Fruit fly (Drosophila melanogaster) whole organism, embryonic: ENCODE data around the gene mthl12.

Experiments used
- Atf-2 ChIP-seq: fragments of 200-800 bp; sonication (Bioruptor generic); optimal IDR thresholded peaks from 2 replicates; lab custom pipeline; 2016; ENCODE audit warnings: missing biosample characterization, missing genetic modification characterization
- BEAF-32 ChIP-seq: fragments of 200-800 bp; sonication (Bioruptor generic); optimal IDR thresholded peaks from 3 replicates; lab custom pipeline; 2017; ENCODE audit warnings: missing biosample characterization, missing genetic modification characterization, mild to moderate bottlenecking, moderate library complexity, missing genetic modification reagents
- CG11504 ChIP-seq: fragments of 200-800 bp; sonication (Bioruptor generic); optimal IDR thresholded peaks from 3 replicates; lab custom pipeline; 2019; ENCODE audit warnings: missing biosample characterization, mild to moderate bottlenecking, missing genetic modification characterization, moderate library complexity
- CG12299 ChIP-seq: fragments of 200-800 bp; sonication (Bioruptor generic); optimal IDR thresholded peaks from 2 replicates; lab custom pipeline; 2018; ENCODE audit warnings: missing biosample characterization, mild to moderate bottlenecking, missing genetic modification characterization
- CG12659 ChIP-seq: fragments of 200-800 bp; sonication (Bioruptor generic); optimal IDR thresholded peaks from 3 replicates; lab custom pipeline; 2017; ENCODE audit warnings: mild to moderate bottlenecking, missing biosample characterization, missing genetic modification reagents, missing genetic modification characterization
- CG13287 ChIP-seq: fragments of 200-800 bp; sonication (Bioruptor generic); IDR thresholded peaks from 2 replicates; pipeline ENCODE4 v1.3.6; 2022; ENCODE audit warnings: missing biosample characterization, missing genetic modification characterization; ENCODE audit not compliant: partially characterized antibody
- CG13624 ChIP-seq: fragments of 200-800 bp; sonication (Bioruptor generic); optimal IDR thresholded peaks from 2 replicates; lab custom pipeline; 2016; ENCODE audit warnings: missing biosample characterization, missing genetic modification characterization
- CG15011 ChIP-seq: fragments of 200-800 bp; sonication (Bioruptor generic); optimal IDR thresholded peaks from 3 replicates; lab custom pipeline; 2018; ENCODE audit warnings: missing biosample characterization, mild to moderate bottlenecking, missing genetic modification characterization
- CG15601 ChIP-seq: fragments of 200-800 bp; sonication (Bioruptor generic); optimal IDR thresholded peaks from 3 replicates; lab custom pipeline; 2019; ENCODE audit warnings: missing biosample characterization, mild to moderate bottlenecking, missing genetic modification characterization, moderate library complexity
- CG17328 ChIP-seq: fragments of 200-800 bp; sonication (Bioruptor generic); IDR thresholded peaks from 2 replicates; pipeline ENCODE4 v1.3.6; 2022; ENCODE audit warnings: missing biosample characterization, missing genetic modification characterization
- CG17829 ChIP-seq: fragments of 200-800 bp; optimal IDR thresholded peaks from 2 replicates; lab custom pipeline; 2019; ENCODE audit warnings: missing biosample characterization, mild to moderate bottlenecking, missing genetic modification characterization, moderate library complexity
- CG2678 ChIP-seq: fragments of 200-800 bp; sonication (Bioruptor generic); optimal IDR thresholded peaks from 3 replicates; lab custom pipeline; 2019; ENCODE audit warnings: missing biosample characterization, mild to moderate bottlenecking, missing genetic modification characterization, moderate library complexity
- CG2712 ChIP-seq: fragments of 200-800 bp; optimal IDR thresholded peaks from 3 replicates; lab custom pipeline; 2019; ENCODE audit warnings: missing biosample characterization, mild to moderate bottlenecking, missing genetic modification characterization, moderate library complexity
- CG32767 ChIP-seq: fragments of 200-800 bp; sonication (Bioruptor generic); IDR thresholded peaks from 2 replicates; pipeline ENCODE4 v1.3.6; 2022; ENCODE audit warnings: missing biosample characterization, missing genetic modification characterization
- CG3847 ChIP-seq: fragments of 200-800 bp; sonication (Bioruptor generic); IDR thresholded peaks from 2 replicates; pipeline ENCODE4 v1.3.6; 2022; ENCODE audit warnings: missing biosample characterization, missing genetic modification characterization
- CG4424 ChIP-seq: fragments of 200-800 bp; sonication (Bioruptor generic); optimal IDR thresholded peaks from 3 replicates; lab custom pipeline; 2016; ENCODE audit warnings: missing biosample characterization, missing genetic modification characterization
- CG4707 ChIP-seq: fragments of 200-800 bp; sonication (Bioruptor generic); optimal IDR thresholded peaks from 2 replicates; lab custom pipeline; 2018; ENCODE audit warnings: missing biosample characterization, mild to moderate bottlenecking, missing genetic modification characterization, moderate library complexity
- CG9817 ChIP-seq: fragments of 200-800 bp; sonication (Bioruptor generic); optimal IDR thresholded peaks from 2 replicates; lab custom pipeline; 2018; ENCODE audit warnings: missing biosample characterization, mild to moderate bottlenecking, missing genetic modification characterization, moderate library complexity
- CkIIα-i1 ChIP-seq: fragments of 200-800 bp; sonication (Bioruptor generic); IDR thresholded peaks from 2 replicates; pipeline ENCODE4 v1.3.6; 2022; ENCODE audit warnings: missing biosample characterization, missing genetic modification characterization
- D ChIP-seq, 2 experiments: fragments of 200-800 bp in 1 of 2; fragments of >200 bp in 1 of 2; sonication (Bioruptor generic) in 1 of 2; optimal IDR thresholded peaks; 2 replicates in 1 of 2; 3 replicates in 1 of 2; lab custom pipeline; 2017; ENCODE audit warnings: mild to moderate bottlenecking in 1 of 2, missing biosample characterization in 1 of 2, missing genetic modification characterization in 1 of 2, missing genetic modification reagents in 1 of 2
- Dad ChIP-seq: fragments of 200-800 bp; sonication (Bioruptor generic); optimal IDR thresholded peaks from 3 replicates; lab custom pipeline; 2016; ENCODE audit warnings: missing biosample characterization, missing genetic modification characterization
- Deaf1 ChIP-seq: fragments of 200-800 bp; optimal IDR thresholded peaks from 3 replicates; lab custom pipeline; 2019; ENCODE audit warnings: missing biosample characterization, mild to moderate bottlenecking, missing genetic modification characterization, moderate library complexity
- GATAe ChIP-seq: fragments of 200-800 bp; sonication (Bioruptor generic); conservative IDR thresholded peaks from 2 replicates; pipeline ENCODE4 v1.3.6; 2022; ENCODE audit warnings: missing biosample characterization, missing genetic modification characterization
- HLH3B ChIP-seq: fragments of 200-800 bp; sonication (Bioruptor generic); IDR thresholded peaks from 2 replicates; pipeline ENCODE4 v1.3.6; 2022; ENCODE audit warnings: missing biosample characterization, missing genetic modification characterization
- Hmx ChIP-seq: fragments of 200-800 bp; sonication (Bioruptor generic); optimal IDR thresholded peaks from 2 replicates; lab custom pipeline; 2016; ENCODE audit warnings: missing biosample characterization, missing genetic modification characterization
- Hr39 ChIP-seq: fragments of >200 bp; optimal IDR thresholded peaks from 2 replicates; lab custom pipeline; 2017
- Mad ChIP-seq: fragments of 200-800 bp; sonication (Bioruptor generic); optimal IDR thresholded peaks from 2 replicates; lab custom pipeline; 2016; ENCODE audit warnings: missing biosample characterization, missing genetic modification characterization
- Med ChIP-seq: fragments of 200-800 bp; sonication (Bioruptor generic); peaks from one replicate; lab custom pipeline; 2016; ENCODE audit warnings: missing biosample characterization, missing genetic modification characterization, mild to moderate bottlenecking, inconsistent platforms, moderate library complexity
- Nf-YB ChIP-seq: fragments of 200-800 bp; sonication (Bioruptor generic); optimal IDR thresholded peaks from 3 replicates; lab custom pipeline; 2019; ENCODE audit warnings: missing biosample characterization, mild to moderate bottlenecking, missing genetic modification characterization, moderate library complexity
- Pdp1 ChIP-seq, 2 experiments: fragments of 200-800 bp; sonication (Bioruptor generic); optimal IDR thresholded peaks; 3 replicates each; lab custom pipeline; 2016; ENCODE audit warnings: missing biosample characterization in 2 of 2, missing genetic modification characterization in 2 of 2, mild to moderate bottlenecking in 1 of 2, moderate library complexity in 1 of 2
- Taf1 ChIP-seq: fragments of 200-800 bp; sonication (Bioruptor generic); IDR thresholded peaks from 2 replicates; pipeline ENCODE4 v1.3.6; 2022; ENCODE audit warnings: missing biosample characterization, missing genetic modification characterization
- Trl ChIP-seq, 3 experiments: fragments of >200 bp in 2 of 3; fragments of 200-800 bp in 1 of 3; sonication (Bioruptor generic) in 1 of 3; optimal IDR thresholded peaks; 2 replicates in 1 of 3; 3 replicates in 2 of 3; lab custom pipeline; 2016 to 2017; ENCODE audit warnings: missing biosample characterization in 1 of 3, missing genetic modification characterization in 1 of 3
- ash1 ChIP-seq: fragments of 200-800 bp; sonication (Bioruptor generic); optimal IDR thresholded peaks from 2 replicates; lab custom pipeline; 2018; ENCODE audit warnings: missing biosample characterization, mild to moderate bottlenecking, missing genetic modification characterization
- chinmo ChIP-seq: fragments of 200-800 bp; sonication (Bioruptor generic); IDR thresholded peaks from 4 replicates; pipeline ENCODE4 v1.3.6; 2022; ENCODE audit warnings: missing biosample characterization, missing genetic modification characterization; ENCODE audit not compliant: partially characterized antibody
- chm ChIP-seq: fragments of 200-800 bp; sonication (Bioruptor generic); IDR thresholded peaks from 2 replicates; pipeline ENCODE4 v1.3.6; 2022; ENCODE audit warnings: missing biosample characterization, missing genetic modification characterization
- dm ChIP-seq: fragments of 200-800 bp; sonication (Bioruptor generic); optimal IDR thresholded peaks from 3 replicates; lab custom pipeline; 2016; ENCODE audit warnings: missing biosample characterization, missing genetic modification characterization
- hkb ChIP-seq, 2 experiments: fragments of 200-800 bp in 1 of 2; fragments of >200 bp in 1 of 2; sonication (Bioruptor generic) in 1 of 2; IDR thresholded peaks in 1 of 2; optimal IDR thresholded peaks in 1 of 2; 2 replicates each; pipeline versions ENCODE4 v1.3.6 to Lab custom; 2017 to 2022; ENCODE audit warnings: missing biosample characterization in 1 of 2, missing genetic modification characterization in 1 of 2
- luna ChIP-seq: fragments of 200-800 bp; sonication (Bioruptor generic); optimal IDR thresholded peaks from 2 replicates; lab custom pipeline; 2016; ENCODE audit warnings: missing biosample characterization, missing genetic modification characterization
- maf-S ChIP-seq: fragments of 200-800 bp; sonication (Bioruptor generic); optimal IDR thresholded peaks from 2 replicates; lab custom pipeline; 2016; ENCODE audit warnings: missing biosample characterization, missing genetic modification characterization
- oc ChIP-seq: fragments of 200-800 bp; sonication (Bioruptor generic); optimal IDR thresholded peaks from 2 replicates; lab custom pipeline; 2018; ENCODE audit warnings: missing biosample characterization, mild to moderate bottlenecking, missing genetic modification characterization, moderate library complexity
- pros ChIP-seq: fragments of 200-800 bp; sonication (Bioruptor generic); optimal IDR thresholded peaks from 3 replicates; lab custom pipeline; 2019; ENCODE audit warnings: missing biosample characterization, mild to moderate bottlenecking, missing genetic modification characterization, moderate library complexity
- scrt ChIP-seq: fragments of 200-800 bp; sonication (Bioruptor generic); optimal IDR thresholded peaks from 2 replicates; lab custom pipeline; 2018; ENCODE audit warnings: missing biosample characterization, mild to moderate bottlenecking, missing genetic modification characterization, moderate library complexity
- sna ChIP-seq: fragments of 200-800 bp; sonication (Bioruptor generic); IDR thresholded peaks from 2 replicates; pipeline ENCODE4 v1.3.6; 2022; ENCODE audit warnings: missing biosample characterization, missing genetic modification characterization; ENCODE audit not compliant: partially characterized antibody
- stwl ChIP-seq: fragments of 200-800 bp; sonication (Bioruptor generic); optimal IDR thresholded peaks from 3 replicates; lab custom pipeline; 2018; ENCODE audit warnings: missing biosample characterization, mild to moderate bottlenecking, missing genetic modification characterization, moderate library complexity
- tll ChIP-seq, 2 experiments: fragments of 200-800 bp in 1 of 2; fragments of >200 bp in 1 of 2; sonication (Bioruptor generic) in 1 of 2; optimal IDR thresholded peaks; 2 replicates each; lab custom pipeline; 2017 to 2019; ENCODE audit warnings: missing biosample characterization in 2 of 2, missing genetic modification characterization in 2 of 2, mild to moderate bottlenecking in 1 of 2, moderate library complexity in 1 of 2
- unc-4 ChIP-seq: fragments of 200-800 bp; sonication (Bioruptor generic); IDR thresholded peaks from 2 replicates; pipeline ENCODE4 v1.3.6; 2022; ENCODE audit warnings: missing biosample characterization, missing genetic modification characterization; ENCODE audit not compliant: partially characterized antibody

mthl12 gene

dm6 chr3R:13401722-13402296 lies 48.3 kb downstream of the mthl12 start, which contains the start of gene GILT1 (continued):
- peak; percentile 59 for TF ChIP-seq Med (GFP tag; lab: Kevin White, UChicago)
- TF ChIP-seq CG2678 (tag; lab: Kevin White, UChicago) = peak; percentile 7
- TF ChIP-seq stwl = peak; percentile 6
- 0 out of 2 replicates have a peak, but pooled peaks have one; percentile 16 for TF ChIP-seq unc-4 (GFP tag; lab: Robert Waterston, UW)
- TF ChIP-seq hkb (optimal IDR thresholded peaks at IDR 0.05; lab: Kevin White, UChicago) = no peak
- no peak for TF ChIP-seq hkb (GFP tag; IDR thresholded peaks at IDR 0.05; lab: Robert Waterston, UW)
- TF ChIP-seq CG17328 (GFP tag; lab: Robert Waterston, UW) = 0 out of 2 replicates have a peak, but pooled peaks have one; percentile 13
- peak; percentile 13 for TF ChIP-seq Deaf1 (tag; lab: Kevin White, UChicago)
- peak; percentile 18 for TF ChIP-seq CG12659 (GFP tag; lab: Kevin White, UChicago)
- TF ChIP-seq Pdp1 (GFP tag; optimal IDR thresholded peaks at IDR 0.05; lab: Kevin White, UChicago) = peak in 1 of 2 experiments; percentile 31
- TF ChIP-seq chm = peak; percentile 52; the same call in 1 of the 2 replicates
- peak; percentile 16 to 34 for TF ChIP-seq Trl (optimal IDR thresholded peaks at IDR 0.05; lab: Kevin White, UChicago)
- TF ChIP-seq Trl (GFP tag; optimal IDR thresholded peaks at IDR 0.05; lab: Kevin White, UChicago) = no peak
- no peak for TF ChIP-seq CG4424
- TF ChIP-seq chinmo (GFP tag; lab: Robert Waterston, UW) = 0 out of 4 replicates have a peak, but pooled peaks have one; percentile 62

DNA sequence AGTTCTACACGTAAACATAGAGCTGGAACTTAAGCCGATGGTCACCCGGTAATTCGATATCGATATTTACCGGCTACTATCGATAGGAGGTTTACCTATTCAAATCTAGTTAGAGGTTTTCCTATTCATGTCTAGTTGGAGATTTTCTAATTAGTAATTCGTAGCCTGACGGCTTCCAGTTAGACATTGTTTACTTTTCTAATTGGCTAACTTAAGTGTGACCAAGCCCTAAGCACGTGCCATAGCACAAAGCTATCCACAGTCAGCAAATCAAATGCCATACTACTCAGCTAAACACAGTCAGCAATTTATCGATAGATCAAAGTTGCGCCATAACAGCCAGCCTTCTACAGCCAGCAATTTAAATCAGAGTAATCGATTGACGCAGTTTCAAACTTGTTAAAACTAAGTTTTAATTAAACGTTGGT lies 49.6 kb downstream of the mthl12 start, which contains the start of gene Dpm3:
Gene Dpm3, minus strand, starts transcription at position 20 of the 428 bp plus-strand sequence.
- peak; percentile 50 for TF ChIP-seq CG17829 (tag; lab: Kevin White, UChicago)
- TF ChIP-seq Hr39 = no peak
- no peak for TF ChIP-seq pros (GFP tag; lab: Kevin White, UChicago)
- no peak for TF ChIP-seq D (optimal IDR thresholded peaks at IDR 0.05; lab: Kevin White, UChicago)
- no peak for TF ChIP-seq D (GFP tag; optimal IDR thresholded peaks at IDR 0.05; lab: Kevin White, UChicago)
- peak; percentile 3 for TF ChIP-seq Nf-YB (GFP tag; lab: Kevin White, UChicago)
- no peak for TF ChIP-seq luna (GFP tag; lab: Kevin White, UChicago)
- TF ChIP-seq CG9817 (tag; lab: Kevin White, UChicago) = peak; percentile 40
- TF ChIP-seq CG32767 (GFP tag; lab: Robert Waterston, UW) = no peak
- peak; percentile 97 for TF ChIP-seq CG13287
- TF ChIP-seq CG15011 = no peak
- peak; percentile 70 for TF ChIP-seq Mad (GFP tag; lab: Kevin White, UChicago)
- peak; percentile 93 for TF ChIP-seq BEAF-32 (GFP tag; lab: Kevin White, UChicago)
- peak; percentile 95 for TF ChIP-seq sna (GFP tag; lab: Robert Waterston, UW)
- peak; percentile 18 for TF ChIP-seq CG13624 (GFP tag; lab: Kevin White, UChicago)
- TF ChIP-seq HLH3B (GFP tag; lab: Robert Waterston, UW) = no peak
- no peak for TF ChIP-seq CG4707 (GFP tag; lab: Kevin White, UChicago)
- peak; percentile 7 for TF ChIP-seq Dad (GFP tag; lab: Kevin White, UChicago)
- no peak for TF ChIP-seq maf-S
- TF ChIP-seq Taf1 (GFP tag; lab: Robert Waterston, UW) = no peak
- no peak for TF ChIP-seq CkIIα-i1 (GFP tag; lab: Robert Waterston, UW)
- peak; percentile 63 for TF ChIP-seq CG11504 (tag; lab: Kevin White, UChicago)
- peak; percentile 65 for TF ChIP-seq CG2712 (tag; lab: Kevin White, UChicago)
- 0 out of 4 replicates have a peak, but pooled peaks have one; percentile 76 for TF ChIP-seq chinmo (GFP tag; lab: Robert Waterston, UW)
- no peak for TF ChIP-seq oc
- TF ChIP-seq ash1 = no peak
- peak; percentile 5 for TF ChIP-seq CG12299
- peak; percentile 37 for TF ChIP-seq Atf-2
- TF ChIP-seq dm (GFP tag; lab: Kevin White, UChicago) = no peak
- no peak for TF ChIP-seq scrt (GFP tag; lab: Kevin White, UChicago)
- peak; percentile 86 for TF ChIP-seq CG3847 (GFP tag; lab: Robert Waterston, UW)
- TF ChIP-seq Hmx = no peak
- no peak for TF ChIP-seq tll (GFP tag; optimal IDR thresholded peaks at IDR 0.05; lab: Kevin White, UChicago)
- TF ChIP-seq CG15601 (tag; lab: Kevin White, UChicago) = peak; percentile 60
- TF ChIP-seq GATAe (GFP tag; lab: Robert Waterston, UW) = no peak
